Worm (Caenorhabditis elegans): ENCODE measurements around the gene R04D3.4.

ce11 chrX:13248265-13248664 is 40.4 kb downstream of the R04D3.4 start, which contains the start of gene K08H2.7:
- TF ChIP-seq skn-1 (tag; optimal IDR thresholded peaks at IDR 0.05): no peak
- TF ChIP-seq lin-39 (tag; optimal IDR thresholded peaks at IDR 0.05): no peak
- TF ChIP-seq F26F4.8 (GFP tag; conservative IDR thresholded peaks at IDR 0.05): no peak
- TF ChIP-seq ZK337.2 (GFP tag; IDR thresholded peaks at IDR 0.05): no peak
- no peak for TF ChIP-seq ztf-11 (tag; optimal IDR thresholded peaks at IDR 0.05)
- TF ChIP-seq hlh-11 (tag; optimal IDR thresholded peaks at IDR 0.05): no peak

Measured in whole organism, L4 larva.